Worm (Caenorhabditis elegans) whole organism, young adult: Measurements from ENCODE around the gene R05A10.6.

Experiments
- C06A6.2 ChIP-seq: fragments of 200-800 bp; sonication (Bioruptor generic); conservative IDR thresholded peaks from 2 replicates; pipeline ENCODE4 v1.3.6; 2022; ENCODE audit warnings: missing genetic modification characterization, missing compliant biosample characterization
- F33H1.4 ChIP-seq: fragments of 200-800 bp; sonication (Bioruptor generic); IDR thresholded peaks from 2 replicates; pipeline ENCODE4 v1.3.6; 2022; ENCODE audit warnings: missing genetic modification reagents, missing genetic modification characterization, missing compliant biosample characterization
- F37B4.10 ChIP-seq: fragments of 200-800 bp; sonication (Bioruptor generic); IDR thresholded peaks from 2 replicates; pipeline ENCODE4 v1.3.6; 2022; ENCODE audit warnings: missing genetic modification characterization, missing compliant biosample characterization
- K11D2.4 ChIP-seq: fragments of 200-800 bp; sonication (Bioruptor generic); IDR thresholded peaks from 2 replicates; pipeline ENCODE4 v1.3.6; 2022; ENCODE audit warnings: missing genetic modification reagents, missing genetic modification characterization, missing compliant biosample characterization
- T26A5.8 ChIP-seq: sonication (generic microtip); optimal IDR thresholded peaks from 2 replicates; lab custom pipeline; 2016; ENCODE audit warnings: missing genetic modification characterization, missing compliant biosample characterization
- Y53F4B.3 ChIP-seq: fragments of 200-800 bp; sonication (Bioruptor generic); IDR thresholded peaks from 2 replicates; pipeline ENCODE4 v1.3.6; 2022; ENCODE audit warnings: missing genetic modification reagents, missing genetic modification characterization, missing compliant biosample characterization
- Y95B8A.8 ChIP-seq: fragments of 200-800 bp; sonication (Bioruptor generic); IDR thresholded peaks from 2 replicates; pipeline ENCODE4 v1.3.6; 2022; ENCODE audit warnings: missing genetic modification reagents, missing genetic modification characterization, missing compliant biosample characterization
- aptf-2 ChIP-seq: fragments of 200-800 bp; sonication (Bioruptor generic); conservative IDR thresholded peaks from 2 replicates; pipeline ENCODE4 v1.3.6; 2022; ENCODE audit warnings: missing genetic modification reagents, missing genetic modification characterization, missing compliant biosample characterization
- attf-3 ChIP-seq: fragments of 200-800 bp; sonication (Bioruptor generic); conservative IDR thresholded peaks from 2 replicates; pipeline ENCODE4 v1.3.6; 2022; ENCODE audit warnings: missing genetic modification reagents, missing genetic modification characterization, missing compliant biosample characterization
- attf-6 ChIP-seq: fragments of 200-800 bp; sonication (Bioruptor generic); IDR thresholded peaks from 2 replicates; pipeline ENCODE4 v1.3.6; 2022; ENCODE audit warnings: missing genetic modification reagents, missing genetic modification characterization, missing compliant biosample characterization
- ceh-40 ChIP-seq: fragments of 200-800 bp; sonication (Bioruptor generic); IDR thresholded peaks from 2 replicates; pipeline ENCODE4 v1.3.6; 2022; ENCODE audit warnings: missing genetic modification characterization, missing compliant biosample characterization
- ceh-79 ChIP-seq: sonication (generic microtip); optimal IDR thresholded peaks from 2 replicates; lab custom pipeline; 2017; ENCODE audit warnings: mild to moderate bottlenecking, missing genetic modification characterization, missing compliant biosample characterization
- dpl-1 ChIP-seq: fragments of 150-350 bp; optimal IDR thresholded peaks from 2 replicates; lab custom pipeline; 2014; ENCODE audit warnings: missing biosample characterization, missing genetic modification reagents, missing genetic modification characterization
- efl-1 ChIP-seq: fragments of 150-350 bp; optimal IDR thresholded peaks from 2 replicates; lab custom pipeline; 2014; ENCODE audit warnings: missing biosample characterization, missing genetic modification reagents, missing genetic modification characterization
- egl-18 ChIP-seq: fragments of 200-800 bp; sonication (Bioruptor generic); IDR thresholded peaks from 2 replicates; pipeline ENCODE4 v1.3.6; 2022; ENCODE audit warnings: missing genetic modification reagents, missing genetic modification characterization, missing compliant biosample characterization
- ets-4 ChIP-seq: fragments of 200-800 bp; sonication (Bioruptor generic); optimal IDR thresholded peaks from 2 replicates; lab custom pipeline; 2018; ENCODE audit warnings: mild to moderate bottlenecking, missing genetic modification characterization, missing compliant biosample characterization
- hlh-26 ChIP-seq: fragments of 200-800 bp; sonication (Bioruptor generic); conservative IDR thresholded peaks from 2 replicates; pipeline ENCODE4 v1.3.6; 2022; ENCODE audit warnings: missing genetic modification reagents, missing genetic modification characterization, missing compliant biosample characterization
- hmg-20 ChIP-seq: fragments of 200-800 bp; sonication (Bioruptor generic); IDR thresholded peaks from 2 replicates; pipeline ENCODE4 v1.3.6; 2022; ENCODE audit warnings: missing genetic modification reagents, missing genetic modification characterization, missing compliant biosample characterization
- lag-1 ChIP-seq: fragments of 200-800 bp; sonication (Bioruptor generic); IDR thresholded peaks from 2 replicates; pipeline ENCODE4 v1.3.6; 2022; ENCODE audit warnings: missing genetic modification reagents, missing genetic modification characterization, missing compliant biosample characterization
- lin-35 ChIP-seq, 3 experiments: fragments of 150-350 bp in 2 of 3; sonication (generic microtip) in 1 of 3; optimal IDR thresholded peaks; 2 replicates each; lab custom pipeline; 2014 to 2018; ENCODE audit warnings: missing biosample characterization in 3 of 3, missing genetic modification characterization in 3 of 3, missing genetic modification reagents in 3 of 3
- madf-6 ChIP-seq: fragments of 200-800 bp; sonication (Bioruptor generic); IDR thresholded peaks from 2 replicates; pipeline ENCODE4 v1.3.6; 2022; ENCODE audit warnings: missing genetic modification reagents, missing genetic modification characterization, missing compliant biosample characterization
- madf-8 ChIP-seq: fragments of 200-800 bp; sonication (Bioruptor generic); conservative IDR thresholded peaks from 2 replicates; pipeline ENCODE4 v1.3.6; 2022; ENCODE audit warnings: missing genetic modification reagents, missing genetic modification characterization, missing compliant biosample characterization
- pha-4 ChIP-seq: fragments of 150-350 bp; sonication (generic microtip); optimal IDR thresholded peaks from 2 replicates; lab custom pipeline; 2014; ENCODE audit warnings: missing biosample characterization, missing genetic modification reagents, missing genetic modification characterization
- snpc-1.1 ChIP-seq: sonication (generic microtip); optimal IDR thresholded peaks from 2 replicates; lab custom pipeline; 2017; ENCODE audit warnings: missing genetic modification characterization, mild to moderate bottlenecking, missing compliant biosample characterization, antibody characterized with exemption, moderate library complexity, missing genotype, missing genetic modification reagents; ENCODE audit not compliant: insufficient read depth
- snpc-4 ChIP-seq, 5 experiments: fragments of 150-350 bp in 1 of 5; sonication (generic microtip) in 4 of 5; optimal IDR thresholded peaks; 2 replicates each; lab custom pipeline; 2014 to 2018; ENCODE audit warnings: missing genetic modification characterization in 5 of 5, missing biosample characterization in 3 of 5, antibody characterized with exemption in 2 of 5, mild to moderate bottlenecking in 2 of 5, missing compliant biosample characterization in 2 of 5, missing genotype in 2 of 5, moderate library complexity in 2 of 5, missing genetic modification reagents in 1 of 5
- somi-1 ChIP-seq: fragments of 200-800 bp; sonication (Bioruptor generic); optimal IDR thresholded peaks from 2 replicates; lab custom pipeline; 2018; ENCODE audit warnings: mild to moderate bottlenecking, missing genetic modification characterization, missing compliant biosample characterization
- unc-62 ChIP-seq: fragments of 150-350 bp; optimal IDR thresholded peaks from 2 replicates; lab custom pipeline; 2014; ENCODE audit warnings: missing biosample characterization, missing genetic modification reagents, missing genetic modification characterization
- ztf-18 ChIP-seq: sonication (generic microtip); optimal IDR thresholded peaks from 2 replicates; lab custom pipeline; 2016; ENCODE audit warnings: missing genotype, mild to moderate bottlenecking, missing genetic modification characterization, missing compliant biosample characterization
- ztf-28 ChIP-seq: fragments of 200-800 bp; sonication (Bioruptor generic); IDR thresholded peaks from 2 replicates; pipeline ENCODE4 v1.3.6; 2022; ENCODE audit warnings: missing genetic modification reagents, missing genetic modification characterization, missing compliant biosample characterization

R05A10.6 gene

ce11 chrIV:14191919-14192318 is 26.3 kb downstream of the R05A10.6 start, which contains the start of gene K01G12.22:
TSS of gene K01G12.22 (plus strand) at chrIV:14192219.
- TF ChIP-seq ztf-28 (GFP tag; lab: Robert Waterston, UW) (no peak), aptf-2 (GFP tag; lab: Robert Waterston, UW) (no peak), dpl-1 (GFP tag; lab: Kevin White, UChicago) (no peak), C06A6.2 (GFP tag; lab: Robert Waterston, UW) (no peak), ztf-18 (tag; lab: Kevin White, UChicago) (no peak)

ce11 chrIV:14193196-14193595 is 27.6 kb downstream of the R05A10.6 start, which contains the start of gene K01G12.3:
TSS of gene K01G12.3 (plus strand) at chrIV:14193496.
- no peak for TF ChIP-seq ets-4 (GFP tag; lab: Kevin White, UChicago)
- TF ChIP-seq lag-1 (GFP tag; lab: Robert Waterston, UW): no peak
- TF ChIP-seq ceh-79 (tag; lab: Kevin White, UChicago): no peak
- no peak for TF ChIP-seq Y53F4B.3 (GFP tag; lab: Robert Waterston, UW)
- TF ChIP-seq somi-1: no peak
- no peak for TF ChIP-seq F37B4.10 (GFP tag; lab: Robert Waterston, UW)

ce11 chrIV:14194317-14194716 is 28.7 kb downstream of the R05A10.6 start:
- TF ChIP-seq attf-6: no peak
- no peak for TF ChIP-seq K11D2.4 (GFP tag; lab: Robert Waterston, UW)
- TF ChIP-seq egl-18: no peak
- TF ChIP-seq hmg-20 (GFP tag; lab: Robert Waterston, UW): no peak
- TF ChIP-seq T26A5.8 (tag; lab: Kevin White, UChicago): no peak
- TF ChIP-seq Y95B8A.8: no peak
- TF ChIP-seq ceh-40 (GFP tag; lab: Robert Waterston, UW): no peak
- TF ChIP-seq F33H1.4 (GFP tag; lab: Robert Waterston, UW): no peak
- no peak for TF ChIP-seq pha-4 (tag; lab: Kevin White, UChicago)
- TF ChIP-seq aptf-2 (GFP tag; lab: Robert Waterston, UW): no peak
- TF ChIP-seq hlh-26 (GFP tag; lab: Robert Waterston, UW): no peak
- TF ChIP-seq unc-62 (GFP tag; lab: Kevin White, UChicago): no peak
- TF ChIP-seq, all 124 proteins: peak for 0

ce11 chrIV:14196176-14196575 is 30.6 kb downstream of the R05A10.6 start, which contains the start of gene F02H6.2:
TSS of gene F02H6.2 (plus strand) at chrIV:14196476.
- TF ChIP-seq dpl-1 (GFP tag; lab: Kevin White, UChicago) (peak; percentile 15), madf-6 (GFP tag; lab: Robert Waterston, UW) (peak; percentile 49; the same call in 1 of the 2 replicates), efl-1 (peak; percentile 49), lin-35 (GFP tag; optimal IDR thresholded peaks at IDR 0.05; lab: Kevin White, UChicago) (no peak), snpc-4 (GFP tag; optimal IDR thresholded peaks at IDR 0.05; lab: Kevin White, UChicago) (no peak), snpc-4 (tag; optimal IDR thresholded peaks at IDR 0.05; lab: Kevin White, UChicago) (peak in 1 of 4 experiments; percentile 29)

- TF ChIP-seq madf-8: peak; percentile 22; the same call in 1 of the 2 replicates
- peak; percentile 66 for TF ChIP-seq madf-6 (GFP tag; lab: Robert Waterston, UW)
- TF ChIP-seq attf-3 (GFP tag; lab: Robert Waterston, UW): no peak
- TF ChIP-seq efl-1: peak; percentile 73
- no peak for TF ChIP-seq ceh-79 (tag; lab: Kevin White, UChicago)
- no peak for TF ChIP-seq snpc-4 (GFP tag; optimal IDR thresholded peaks at IDR 0.05; lab: Kevin White, UChicago)
- peak in 1 of 4 experiments; percentile 3 for TF ChIP-seq snpc-4 (tag; optimal IDR thresholded peaks at IDR 0.05; lab: Kevin White, UChicago)
- TF ChIP-seq snpc-1.1: no peak
- TF ChIP-seq dpl-1 (GFP tag; lab: Kevin White, UChicago): peak; percentile 17
Observed at ce11 chrIV:14203162-14203561, 37.6 kb downstream of the R05A10.6 start, which contains the start of gene F02H6.3. TSS of gene F02H6.3 (plus strand) at chrIV:14203427.
